Worm (Caenorhabditis elegans): ENCODE data around the gene srgp-1.

- TF ChIP-seq pha-4 (tag; optimal IDR thresholded peaks at IDR 0.05): no peak
- TF ChIP-seq sptf-1 (tag; optimal IDR thresholded peaks at IDR 0.05): no peak
- TF ChIP-seq nhr-28 (tag; optimal IDR thresholded peaks at IDR 0.05): no peak
- TF ChIP-seq unc-39 (tag; optimal IDR thresholded peaks at IDR 0.05): no peak
- no peak for TF ChIP-seq snpc-4 (tag; optimal IDR thresholded peaks at IDR 0.05)
- TF ChIP-seq lin-13 (tag; optimal IDR thresholded peaks at IDR 0.05): no peak
- no peak for TF ChIP-seq cnd-1 (tag; optimal IDR thresholded peaks at IDR 0.05)
- no peak for TF ChIP-seq elt-1 (tag; optimal IDR thresholded peaks at IDR 0.05; ENCODE audit: borderline replicate concordance, insufficient read depth)
- TF ChIP-seq drap-1 (GFP tag; optimal IDR thresholded peaks at IDR 0.05): no peak
- TF ChIP-seq blmp-1 (tag; optimal IDR thresholded peaks at IDR 0.05): no peak
- TF ChIP-seq mab-5 (tag; optimal IDR thresholded peaks at IDR 0.05): no peak
- no peak for TF ChIP-seq ceh-83 (GFP tag; optimal IDR thresholded peaks at IDR 0.05)
These were observed 33.1 kb downstream of the srgp-1 start for ce11 chrIV:11603265-11603840.
